Worm (Caenorhabditis elegans) whole organism, mixed stage, embryonic: ENCODE results near the gene ZK121.2.

Source experiments
- M03D4.4 ChIP-seq: sonication (generic microtip); optimal IDR thresholded peaks from 2 replicates; lab custom pipeline; 2017; ENCODE audit warnings: mild to moderate bottlenecking, missing genetic modification characterization, missing compliant biosample characterization
- bed-3 ChIP-seq: fragments of 200-800 bp; sonication (Bioruptor generic); optimal IDR thresholded peaks from 3 replicates; lab custom pipeline; 2018; ENCODE audit warnings: mild to moderate bottlenecking, missing genetic modification characterization, moderate library complexity, missing compliant biosample characterization
- ceh-83 ChIP-seq: fragments of 200-800 bp; sonication (Bioruptor generic); optimal IDR thresholded peaks from 2 replicates; lab custom pipeline; 2018; ENCODE audit warnings: mild to moderate bottlenecking, missing genetic modification characterization, missing compliant biosample characterization
- ces-1 ChIP-seq: fragments of 150-350 bp; optimal IDR thresholded peaks from 2 replicates; lab custom pipeline; 2014; ENCODE audit warnings: missing biosample characterization, missing genetic modification reagents, missing genetic modification characterization
- cnd-1 ChIP-seq: fragments of 200-800 bp; sonication (Bioruptor generic); optimal IDR thresholded peaks from 2 replicates; lab custom pipeline; 2018; ENCODE audit warnings: mild to moderate bottlenecking, missing genetic modification characterization, missing compliant biosample characterization
- elt-1 ChIP-seq: sonication (generic microtip); optimal IDR thresholded peaks from 2 replicates; lab custom pipeline; 2017; ENCODE audit warnings: missing genetic modification characterization, mild to moderate bottlenecking, missing compliant biosample characterization, antibody characterized with exemption, moderate library complexity, borderline replicate concordance; ENCODE audit not compliant: insufficient read depth
- elt-3 ChIP-seq: fragments of 150-350 bp; optimal IDR thresholded peaks from 2 replicates; lab custom pipeline; 2014; ENCODE audit warnings: missing biosample characterization, missing genetic modification characterization
- flh-1 ChIP-seq: fragments of 200-800 bp; sonication (Bioruptor generic); optimal IDR thresholded peaks from 2 replicates; lab custom pipeline; 2018; ENCODE audit warnings: mild to moderate bottlenecking, missing genetic modification characterization, moderate library complexity, missing compliant biosample characterization
- hlh-1 ChIP-seq: fragments of 150-350 bp; optimal IDR thresholded peaks from 2 replicates; lab custom pipeline; 2014; ENCODE audit warnings: missing biosample characterization, missing genetic modification reagents, missing genetic modification characterization
- lin-13 ChIP-seq: fragments of 150-350 bp; optimal IDR thresholded peaks from 2 replicates; lab custom pipeline; 2014; ENCODE audit warnings: missing biosample characterization, missing genetic modification characterization
- lsy-2 ChIP-seq: fragments of 150-350 bp; optimal IDR thresholded peaks from 2 replicates; lab custom pipeline; 2014; ENCODE audit warnings: missing biosample characterization, missing genetic modification characterization
- mab-5 ChIP-seq: fragments of 150-350 bp; optimal IDR thresholded peaks from 2 replicates; lab custom pipeline; 2014; ENCODE audit warnings: missing biosample characterization, missing genetic modification characterization
- mep-1 ChIP-seq: fragments of 150-350 bp; optimal IDR thresholded peaks from 2 replicates; lab custom pipeline; 2017; ENCODE audit warnings: missing biosample characterization, missing genetic modification reagents, missing genetic modification characterization, inconsistent platforms
- mls-2 ChIP-seq: sonication (generic microtip); optimal IDR thresholded peaks from 2 replicates; lab custom pipeline; 2016; ENCODE audit warnings: mild to moderate bottlenecking, missing genetic modification characterization, moderate library complexity, missing compliant biosample characterization
- nhr-12 ChIP-seq: fragments of 150-350 bp; optimal IDR thresholded peaks from 2 replicates; lab custom pipeline; 2014; ENCODE audit warnings: missing biosample characterization, missing genetic modification characterization
- nhr-237 ChIP-seq: fragments of 150-350 bp; optimal IDR thresholded peaks from 2 replicates; lab custom pipeline; 2014; ENCODE audit warnings: missing biosample characterization, missing genetic modification characterization
- pha-4 ChIP-seq: fragments of 150-350 bp; optimal IDR thresholded peaks from 2 replicates; lab custom pipeline; 2018; ENCODE audit warnings: missing biosample characterization, missing genetic modification reagents, missing genetic modification characterization
- snpc-4 ChIP-seq: fragments of 150-350 bp; optimal IDR thresholded peaks from 2 replicates; lab custom pipeline; 2014; ENCODE audit warnings: missing biosample characterization, missing genetic modification characterization
- sptf-1 ChIP-seq: sonication (generic microtip); optimal IDR thresholded peaks from 2 replicates; lab custom pipeline; 2017; ENCODE audit warnings: mild to moderate bottlenecking, missing genetic modification characterization, moderate library complexity, missing compliant biosample characterization
- tbx-8 ChIP-seq: fragments of 200-800 bp; sonication (Bioruptor generic); optimal IDR thresholded peaks from 2 replicates; lab custom pipeline; 2018; ENCODE audit warnings: mild to moderate bottlenecking, missing genetic modification characterization, moderate library complexity, missing compliant biosample characterization
- unc-120 ChIP-seq: sonication (generic microtip); optimal IDR thresholded peaks from 2 replicates; lab custom pipeline; 2017; ENCODE audit warnings: missing genetic modification characterization, missing compliant biosample characterization; ENCODE audit not compliant: poor library complexity, severe bottlenecking
- unc-39 ChIP-seq: fragments of 150-350 bp; optimal IDR thresholded peaks from 2 replicates; lab custom pipeline; 2014; ENCODE audit warnings: missing biosample characterization, missing genetic modification characterization
- unc-62 ChIP-seq: fragments of 150-350 bp; optimal IDR thresholded peaks from 2 replicates; lab custom pipeline; 2014; ENCODE audit warnings: missing biosample characterization, missing genetic modification reagents, missing genetic modification characterization
- zip-8 ChIP-seq: fragments of 150-350 bp; optimal IDR thresholded peaks from 2 replicates; lab custom pipeline; 2014; ENCODE audit warnings: missing biosample characterization, missing genetic modification characterization

The ZK121.2 gene

ce11 chrIII:5344561-5344960 is 3.1 kb downstream of the ZK121.2 start:
- TF ChIP-seq unc-39 (tag; lab: Kevin White, UChicago) = no peak
- peak; percentile 90 for TF ChIP-seq zip-8 (tag; lab: Kevin White, UChicago)

- TF ChIP-seq elt-3 (tag; lab: Kevin White, UChicago) (no peak), snpc-4 (no peak), tbx-8 (GFP tag; lab: Kevin White, UChicago) (no peak), mab-5 (tag; lab: Kevin White, UChicago) (no peak), mls-2 (tag; lab: Kevin White, UChicago) (no peak), bed-3 (GFP tag; lab: Kevin White, UChicago) (no peak), flh-1 (GFP tag; lab: Kevin White, UChicago) (no peak), unc-62 (GFP tag; lab: Kevin White, UChicago) (no peak), lin-13 (tag; lab: Kevin White, UChicago) (no peak)
- TF ChIP-seq, all 35 proteins: peak for 0
Observed at ce11 chrIII:5346017-5346416, 4.5 kb downstream of the ZK121.2 start, which contains the start of gene glrx-21. glrx-21 (minus strand) TSS chrIII:5346117.

- peak; percentile 21 for TF ChIP-seq ces-1 (GFP tag; lab: Kevin White, UChicago)
- TF ChIP-seq M03D4.4 = no peak
- TF ChIP-seq lin-13 (tag; lab: Kevin White, UChicago) = peak; percentile 27
- TF ChIP-seq tbx-8 (GFP tag; lab: Kevin White, UChicago) = no peak
- TF ChIP-seq cnd-1 (tag; lab: Kevin White, UChicago) = peak; percentile 7
- TF ChIP-seq mls-2 (tag; lab: Kevin White, UChicago) = peak; percentile 33
- peak; percentile 61 for TF ChIP-seq mep-1 (tag; lab: Kevin White, UChicago)
- TF ChIP-seq sptf-1 (tag; lab: Kevin White, UChicago) = peak; percentile 70
- TF ChIP-seq lsy-2 (tag; lab: Kevin White, UChicago) = peak; percentile 67
- peak; percentile 50 for TF ChIP-seq nhr-237
Observed at ce11 chrIII:5349250-5349649, 7.8 kb downstream of the ZK121.2 start, which contains the start of gene thoc-5. thoc-5 (minus strand) TSS chrIII:5349401.

- no peak for TF ChIP-seq mls-2 (tag; lab: Kevin White, UChicago)
Observed at ce11 chrIII:5361909-5362308, 20.4 kb downstream of the ZK121.2 start, which contains the start of gene Y32H12A.1. Y32H12A.1 (plus strand) TSS chrIII:5362209.

- TF ChIP-seq zip-8 (tag; lab: Kevin White, UChicago) = no peak
- TF ChIP-seq, all 35 proteins: peak for 0
Observed at ce11 chrIII:5367995-5368899, 26.8 kb downstream of the ZK121.2 start, which contains the start of gene dhs-9. dhs-9 (minus strand) TSS chrIII:5368045.

ce11 chrIII:5371226-5371926 is 29.9 kb downstream of the ZK121.2 start, which contains the start of gene szy-2:
szy-2 (minus strand) TSS chrIII:5371276.
- no peak for TF ChIP-seq flh-1 (GFP tag; lab: Kevin White, UChicago)
- TF ChIP-seq mls-2 (tag; lab: Kevin White, UChicago) = no peak
- no peak for TF ChIP-seq tbx-8 (GFP tag; lab: Kevin White, UChicago)
- TF ChIP-seq bed-3 (GFP tag; lab: Kevin White, UChicago) = no peak
- TF ChIP-seq mab-5 (tag; lab: Kevin White, UChicago) = no peak
- no peak for TF ChIP-seq pha-4 (tag; lab: Kevin White, UChicago)
- no peak for TF ChIP-seq ceh-83
- no peak for TF ChIP-seq ces-1 (GFP tag; lab: Kevin White, UChicago)
- no peak for TF ChIP-seq zip-8 (tag; lab: Kevin White, UChicago)
- TF ChIP-seq nhr-12 = no peak
- no peak for TF ChIP-seq M03D4.4
- no peak for TF ChIP-seq hlh-1 (tag; lab: Kevin White, UChicago)
- no peak for TF ChIP-seq unc-120 (tag; lab: Kevin White, UChicago)
- no peak for TF ChIP-seq elt-1 (tag; lab: Kevin White, UChicago)
- no peak for TF ChIP-seq mep-1 (tag; lab: Kevin White, UChicago)
- no peak for TF ChIP-seq cnd-1 (tag; lab: Kevin White, UChicago)
- no peak for TF ChIP-seq lsy-2 (tag; lab: Kevin White, UChicago)
